Fruit fly (Drosophila melanogaster): ENCODE measurements around the gene Sgf11.

DNA sequence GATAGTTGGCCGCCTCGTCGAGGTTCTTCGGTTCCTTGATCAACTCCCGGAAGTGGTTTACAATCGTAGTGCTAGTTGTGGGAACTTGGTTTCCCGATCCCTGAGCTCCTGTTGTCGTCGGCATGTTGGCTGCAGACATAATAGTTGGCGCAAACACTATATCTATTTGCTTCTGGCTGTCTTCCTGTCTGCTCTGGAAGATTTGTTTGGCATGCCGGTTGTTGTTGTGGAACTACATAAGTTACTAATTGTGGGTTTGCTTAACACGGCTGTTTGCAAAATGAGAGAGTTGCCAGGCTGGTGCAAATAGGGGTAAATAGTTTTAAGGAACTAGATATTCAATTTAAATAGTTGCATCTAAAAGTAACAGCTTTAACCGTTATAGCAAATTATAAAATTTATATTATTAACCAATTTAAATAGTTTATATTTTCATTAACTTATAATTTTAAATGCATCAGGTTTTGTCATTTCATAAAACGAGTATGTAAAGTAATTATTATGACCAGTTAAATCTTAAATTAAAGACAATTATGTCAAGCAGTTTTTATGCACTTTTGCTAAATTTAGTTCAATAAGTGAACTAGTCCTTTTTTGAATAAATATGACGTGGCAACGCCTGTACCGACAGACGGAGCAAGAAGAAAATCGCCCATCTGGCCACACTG is at the start of gene Sgf11, which contains the start of gene CG32202:
- TF ChIP-seq Crg-1 (GFP tag; optimal IDR thresholded peaks at IDR 0.05) (peak; percentile 42), CG12768 (GFP tag; optimal IDR thresholded peaks at IDR 0.05) (no peak), CG7045 (GFP tag; optimal IDR thresholded peaks at IDR 0.05) (peak; percentile 66), CG11617 (GFP tag; optimal IDR thresholded peaks at IDR 0.05) (peak; percentile 76), CG5204 (GFP tag; optimal IDR thresholded peaks at IDR 0.05) (no peak), Hr96 (GFP tag; optimal IDR thresholded peaks at IDR 0.05) (no peak), toe (GFP tag; optimal IDR thresholded peaks at IDR 0.05) (no peak), CG14711 (tag; optimal IDR thresholded peaks at IDR 0.05) (peak; percentile 52)
